Fruit fly (Drosophila melanogaster): ENCODE data around the gene Cyp28d1.

Gene Cyp28d1

DNA sequence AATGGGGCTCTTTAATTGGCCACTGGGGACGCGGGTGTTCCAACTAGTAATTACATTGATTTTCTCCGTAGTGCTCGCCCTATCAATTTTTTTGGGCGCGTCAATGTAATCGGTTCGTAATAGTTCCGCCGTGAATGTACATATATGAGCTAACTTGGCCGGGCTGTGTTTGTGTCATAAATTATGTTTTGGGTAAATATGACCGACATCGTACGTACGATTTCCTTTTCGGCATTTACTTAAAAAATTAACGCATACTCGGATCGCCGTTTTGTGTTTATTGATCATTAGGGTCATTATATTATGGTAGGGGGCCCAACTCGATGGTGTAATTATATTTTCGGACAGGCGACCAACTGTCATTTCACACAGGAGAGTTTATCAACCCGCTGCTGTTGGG, 13.6 kb upstream of the Cyp28d1 start (continued):
- TF ChIP-seq onecut (GFP tag; IDR thresholded peaks at IDR 0.05): peak; percentile 33; the same call in 1 of the 2 replicates
- TF ChIP-seq CG15269 (tag; optimal IDR thresholded peaks at IDR 0.05): no peak
- TF ChIP-seq CG12659 (GFP tag; optimal IDR thresholded peaks at IDR 0.05): peak; percentile 48
- peak; percentile 76 for TF ChIP-seq Atf6 (GFP tag; IDR thresholded peaks at IDR 0.05)
- TF ChIP-seq gt (GFP tag; IDR thresholded peaks at IDR 0.05): no peak
- peak; percentile 14; the same call in 1 of the 2 replicates for TF ChIP-seq slbo (GFP tag; IDR thresholded peaks at IDR 0.05)
- TF ChIP-seq Asciz (GFP tag; optimal IDR thresholded peaks at IDR 0.05): peak; percentile 79
- TF ChIP-seq CG13424 (tag; optimal IDR thresholded peaks at IDR 0.05): peak; percentile 45
- no peak for TF ChIP-seq CG10462 (GFP tag; optimal IDR thresholded peaks at IDR 0.05)
- peak; percentile 34; the same call in 1 of the 2 replicates for TF ChIP-seq ara (GFP tag; IDR thresholded peaks at IDR 0.05)
- TF ChIP-seq CG34422 (GFP tag; IDR thresholded peaks at IDR 0.05): 0 out of 3 replicates have a peak, but pooled peaks have one; percentile 36
- TF ChIP-seq Adf1 (GFP tag; IDR thresholded peaks at IDR 0.05): peak; percentile 37; the same call in 1 of the 2 replicates
- TF ChIP-seq ci (GFP tag; IDR thresholded peaks at IDR 0.05): peak; percentile 77
- TF ChIP-seq CG12299 (tag; optimal IDR thresholded peaks at IDR 0.05): peak; percentile 73
- peak; percentile 41; the same call in 1 of the 2 replicates for TF ChIP-seq ranshi (GFP tag; IDR thresholded peaks at IDR 0.05)
- peak; percentile 66 for TF ChIP-seq CG15514 (GFP tag; optimal IDR thresholded peaks at IDR 0.05)
- TF ChIP-seq cwo (GFP tag; optimal IDR thresholded peaks at IDR 0.05): peak; percentile 44
- peak; percentile 52 for TF ChIP-seq kah (GFP tag; optimal IDR thresholded peaks at IDR 0.05)
- TF ChIP-seq seq (GFP tag; IDR thresholded peaks at IDR 0.05): peak; percentile 67; the same call in 1 of the 2 replicates
- TF ChIP-seq Hr78 (GFP tag; optimal IDR thresholded peaks at IDR 0.05): peak in 1 of 2 experiments; percentile 41
- peak; percentile 44 for TF ChIP-seq Fer2 (tag; optimal IDR thresholded peaks at IDR 0.05)
- TF ChIP-seq CG3281 (GFP tag; optimal IDR thresholded peaks at IDR 0.05): peak; percentile 66
- TF ChIP-seq CG7987 (GFP tag; optimal IDR thresholded peaks at IDR 0.05): peak; percentile 77
- peak; percentile 40; the same call in 1 of the 2 replicates for TF ChIP-seq CG11247 (GFP tag; IDR thresholded peaks at IDR 0.05)
- TF ChIP-seq CG5180 (GFP tag; optimal IDR thresholded peaks at IDR 0.05): peak; percentile 77
- no peak for TF ChIP-seq crp (GFP tag; optimal IDR thresholded peaks at IDR 0.05)
- TF ChIP-seq salm (tag; optimal IDR thresholded peaks at IDR 0.05): peak; percentile 63
- peak; percentile 58 for TF ChIP-seq schlank (tag; optimal IDR thresholded peaks at IDR 0.05)
- TF ChIP-seq lab (GFP tag; optimal IDR thresholded peaks at IDR 0.05): peak; percentile 85
- no peak for TF ChIP-seq Vsx1 (GFP tag; optimal IDR thresholded peaks at IDR 0.05)
- peak; percentile 77; the same call in 1 of the 2 replicates for TF ChIP-seq CG14014 (GFP tag; IDR thresholded peaks at IDR 0.05)
- peak; percentile 51 for TF ChIP-seq Meics (GFP tag; optimal IDR thresholded peaks at IDR 0.05)
- TF ChIP-seq ash1 (GFP tag; optimal IDR thresholded peaks at IDR 0.05): peak; percentile 59
- TF ChIP-seq CG7963 (GFP tag; IDR thresholded peaks at IDR 0.05; ENCODE audit: partially characterized antibody): no peak
- TF ChIP-seq gsb-n (tag; optimal IDR thresholded peaks at IDR 0.05): no peak
- peak; percentile 14; the same call in 1 of the 2 replicates for TF ChIP-seq Awh (GFP tag; IDR thresholded peaks at IDR 0.05)
- peak; percentile 91 for TF ChIP-seq Med (GFP tag)
- no peak for TF ChIP-seq fd102C (GFP tag; optimal IDR thresholded peaks at IDR 0.05)
- TF ChIP-seq org-1 (GFP tag; optimal IDR thresholded peaks at IDR 0.05): peak; percentile 62
- peak; percentile 75 for TF ChIP-seq sug (tag; optimal IDR thresholded peaks at IDR 0.05)
- TF ChIP-seq Lhr (GFP tag; optimal IDR thresholded peaks at IDR 0.05): no peak
- peak; percentile 34 for TF ChIP-seq CG9727 (GFP tag; optimal IDR thresholded peaks at IDR 0.05)
- peak; percentile 19 for TF ChIP-seq Six4 (GFP tag; optimal IDR thresholded peaks at IDR 0.05)
- TF ChIP-seq CG7745 (tag; optimal IDR thresholded peaks at IDR 0.05): peak; percentile 91
- TF ChIP-seq E2f2 (GFP tag; IDR thresholded peaks at IDR 0.05): peak; percentile 45; the same call in 1 of the 2 replicates
- peak; percentile 55 for TF ChIP-seq Hey (tag; optimal IDR thresholded peaks at IDR 0.05)
- peak; percentile 43 for TF ChIP-seq bcd (GFP tag; optimal IDR thresholded peaks at IDR 0.05)
- no peak for TF ChIP-seq al (GFP tag; IDR thresholded peaks at IDR 0.05)
- peak; percentile 92 for TF ChIP-seq sens (GFP tag)

Measured in whole organism, embryonic.